Fruit fly (Drosophila melanogaster) whole organism, wandering third instar larva: Measurements from ENCODE around the gene elg1.

Experiments used
- CrebA ChIP-seq: fragments of 200-800 bp; sonication (Bioruptor generic); optimal IDR thresholded peaks from 2 replicates; lab custom pipeline; 2016; ENCODE audit warnings: missing biosample characterization, mild to moderate bottlenecking, missing genetic modification characterization, borderline replicate concordance
- Dfd ChIP-seq: fragments of >200 bp; optimal IDR thresholded peaks from 2 replicates; lab custom pipeline; 2017; ENCODE audit warnings: missing biosample characterization, missing genetic modification characterization
- Dif ChIP-seq: fragments of 200-275, 200-300 bp; sonication (Bioruptor generic); optimal IDR thresholded peaks from 2 replicates; lab custom pipeline; 2018; ENCODE audit warnings: missing biosample characterization, missing genetic modification characterization; ENCODE audit not compliant: partially characterized antibody
- GATAd ChIP-seq: sonication (Bioruptor generic); optimal IDR thresholded peaks from 2 replicates; lab custom pipeline; 2016; ENCODE audit warnings: missing biosample characterization, missing genetic modification characterization
- HLH106 ChIP-seq: fragments of 200-800 bp; optimal IDR thresholded peaks from 3 replicates; lab custom pipeline; 2019; ENCODE audit warnings: missing biosample characterization, mild to moderate bottlenecking, missing genetic modification characterization, moderate library complexity
- Hnf4 ChIP-seq: fragments of 200-800 bp; sonication (Bioruptor generic); optimal IDR thresholded peaks from 2 replicates; lab custom pipeline; 2016; ENCODE audit warnings: missing biosample characterization, mild to moderate bottlenecking, missing genetic modification characterization
- Jra ChIP-seq: sonication (Bioruptor generic); optimal IDR thresholded peaks from 2 replicates; lab custom pipeline; 2016; ENCODE audit warnings: missing biosample characterization, missing genetic modification characterization
- Mio ChIP-seq: sonication (Bioruptor generic); optimal IDR thresholded peaks from 2 replicates; lab custom pipeline; 2016; ENCODE audit warnings: missing biosample characterization, missing genetic modification characterization
- Myc ChIP-seq: fragments of >200 bp; optimal IDR thresholded peaks from 2 replicates; lab custom pipeline; 2017
- N ChIP-seq: fragments of >200 bp; optimal IDR thresholded peaks from 2 replicates; lab custom pipeline; 2018; ENCODE audit warnings: missing biosample characterization, missing external identifiers, missing genetic modification characterization
- OdsH ChIP-seq: fragments of 200-800 bp; sonication (Bioruptor generic); optimal IDR thresholded peaks from 2 replicates; lab custom pipeline; 2016; ENCODE audit warnings: missing biosample characterization, mild to moderate bottlenecking, missing genetic modification characterization
- Rel ChIP-seq, 2 experiments: fragments of 200-800 bp; sonication (Bioruptor generic) in 1 of 2; optimal IDR thresholded peaks; 2 replicates in 1 of 2; 3 replicates in 1 of 2; lab custom pipeline; 2016 to 2019; ENCODE audit warnings: mild to moderate bottlenecking in 2 of 2, missing biosample characterization in 2 of 2, missing genetic modification characterization in 2 of 2, moderate library complexity in 1 of 2
- Sp1 ChIP-seq: fragments of 200-800 bp; sonication (Bioruptor generic); optimal IDR thresholded peaks from 3 replicates; lab custom pipeline; 2019; ENCODE audit warnings: missing biosample characterization, mild to moderate bottlenecking, missing genetic modification characterization, moderate library complexity
- Vsx2 ChIP-seq: fragments of 200-300, 225-300 bp; sonication (Bioruptor generic); optimal IDR thresholded peaks from 2 replicates; lab custom pipeline; 2018; ENCODE audit warnings: missing biosample characterization, missing genetic modification characterization; ENCODE audit not compliant: partially characterized antibody
- br ChIP-seq: fragments of 200-800 bp; sonication (Bioruptor generic); optimal IDR thresholded peaks from 2 replicates; lab custom pipeline; 2016; ENCODE audit warnings: missing biosample characterization, missing genetic modification characterization
- brk ChIP-seq: fragments of 200-800 bp; sonication (Bioruptor generic); optimal IDR thresholded peaks from 2 replicates; lab custom pipeline; 2016; ENCODE audit warnings: missing biosample characterization, mild to moderate bottlenecking, missing genetic modification characterization
- dl ChIP-seq, 2 experiments: fragments of 175-275, 200-275 bp in 1 of 2; fragments of 200-275 bp in 1 of 2; sonication (Bioruptor generic); optimal IDR thresholded peaks; lab custom pipeline; 2018; ENCODE audit warnings: mild to moderate bottlenecking in 2 of 2, missing biosample characterization in 2 of 2, missing genetic modification characterization in 2 of 2, moderate library complexity in 2 of 2; ENCODE audit not compliant: partially characterized antibody in 2 of 2, insufficient read depth in 1 of 2
- dmrt93B ChIP-seq: fragments of 200-800 bp; sonication (Bioruptor generic); optimal IDR thresholded peaks from 2 replicates; lab custom pipeline; 2018; ENCODE audit warnings: missing biosample characterization, mild to moderate bottlenecking, missing genetic modification characterization
- dsf ChIP-seq: sonication (Bioruptor generic); optimal IDR thresholded peaks from 2 replicates; lab custom pipeline; 2016; ENCODE audit warnings: missing biosample characterization, missing genetic modification characterization, borderline replicate concordance
- ey ChIP-seq: fragments of 200-800 bp; sonication (Bioruptor generic); optimal IDR thresholded peaks from 2 replicates; lab custom pipeline; 2016; ENCODE audit warnings: missing biosample characterization, missing genetic modification characterization
- foxo ChIP-seq, 2 experiments: fragments of 200-800 bp; sonication (Bioruptor generic); optimal IDR thresholded peaks; 2 replicates in 1 of 2; 3 replicates in 1 of 2; lab custom pipeline; 2016 to 2017; ENCODE audit warnings: missing biosample characterization in 2 of 2, missing genetic modification characterization in 2 of 2
- fru ChIP-seq: fragments of 200-800 bp; sonication (Bioruptor generic); optimal IDR thresholded peaks from 3 replicates; lab custom pipeline; 2016; ENCODE audit warnings: missing biosample characterization, mild to moderate bottlenecking, missing genetic modification characterization
- h ChIP-seq: fragments of 200-800 bp; sonication (Bioruptor generic); optimal IDR thresholded peaks from 3 replicates; lab custom pipeline; 2016; ENCODE audit warnings: missing biosample characterization, mild to moderate bottlenecking, missing genetic modification characterization
- jim ChIP-seq: fragments of 175-275, 200-325 bp; sonication (Bioruptor generic); optimal IDR thresholded peaks from 2 replicates; lab custom pipeline; 2016; ENCODE audit warnings: missing biosample characterization, mild to moderate bottlenecking, missing genetic modification characterization
- lola ChIP-seq: fragments of >200 bp; optimal IDR thresholded peaks from 2 replicates; lab custom pipeline; 2017; ENCODE audit warnings: missing biosample characterization, missing genetic modification characterization
- psq ChIP-seq: fragments of 200-800 bp; sonication (Bioruptor generic); optimal IDR thresholded peaks from 3 replicates; lab custom pipeline; 2017; ENCODE audit warnings: missing biosample characterization, mild to moderate bottlenecking, missing genetic modification characterization, moderate library complexity
- rgr ChIP-seq: fragments of 200-800 bp; sonication (Bioruptor generic); optimal IDR thresholded peaks from 3 replicates; lab custom pipeline; 2016; ENCODE audit warnings: missing biosample characterization, mild to moderate bottlenecking, missing genetic modification characterization
- sv ChIP-seq: fragments of 200-800 bp; sonication (Bioruptor generic); optimal IDR thresholded peaks from 3 replicates; lab custom pipeline; 2016; ENCODE audit warnings: missing biosample characterization, missing genetic modification characterization
- tai ChIP-seq: sonication (Bioruptor generic); optimal IDR thresholded peaks from 2 replicates; lab custom pipeline; 2016; ENCODE audit warnings: missing biosample characterization, missing genetic modification characterization
- woc ChIP-seq: sonication (Bioruptor generic); optimal IDR thresholded peaks from 2 replicates; lab custom pipeline; 2016; ENCODE audit warnings: missing biosample characterization, mild to moderate bottlenecking, missing genetic modification characterization

elg1 gene

dm6 chr3L:16172809-16173276 lies 41.0 kb downstream of the elg1 start:
- peak; percentile 70 for TF ChIP-seq OdsH
- no peak for TF ChIP-seq N (GFP tag; lab: Kevin White, UChicago)
- TF ChIP-seq HLH106 = peak; percentile 48
- TF ChIP-seq h (GFP tag; lab: Kevin White, UChicago) = peak; percentile 53
- TF ChIP-seq Mio (GFP tag; lab: Kevin White, UChicago) = no peak
- peak; percentile 10 for TF ChIP-seq br (GFP tag; lab: Kevin White, UChicago)
- TF ChIP-seq Hnf4 (GFP tag; lab: Kevin White, UChicago) = peak; percentile 31
- peak; percentile 10 for TF ChIP-seq woc (GFP tag; lab: Kevin White, UChicago)
- peak; percentile 43 for TF ChIP-seq brk (GFP tag; lab: Kevin White, UChicago)
- peak; percentile 19 for TF ChIP-seq Rel (GFP tag; optimal IDR thresholded peaks at IDR 0.05; lab: Kevin White, UChicago)
- TF ChIP-seq Rel (tag; optimal IDR thresholded peaks at IDR 0.05; lab: Kevin White, UChicago) = no peak
- TF ChIP-seq Jra (GFP tag; lab: Kevin White, UChicago) = no peak
- no peak for TF ChIP-seq sv
- peak; percentile 77 for TF ChIP-seq rgr (GFP tag; lab: Kevin White, UChicago)
- no peak for TF ChIP-seq Vsx2 (GFP tag; lab: Kevin White, UChicago)
- peak; percentile 82 for TF ChIP-seq Sp1 (GFP tag; lab: Kevin White, UChicago)
- TF ChIP-seq GATAd = no peak
- peak in 1 of 2 experiments; percentile 73 for TF ChIP-seq foxo (GFP tag; optimal IDR thresholded peaks at IDR 0.05; lab: Kevin White, UChicago)
- TF ChIP-seq fru (GFP tag; lab: Kevin White, UChicago) = peak; percentile 63
- no peak for TF ChIP-seq lola
- peak; percentile 71 for TF ChIP-seq psq (GFP tag; lab: Kevin White, UChicago)
- peak; percentile 53 for TF ChIP-seq ey (GFP tag; lab: Kevin White, UChicago)
- peak; percentile 58 for TF ChIP-seq dmrt93B (GFP tag; lab: Kevin White, UChicago)

dm6 chr3L:16173818-16174601 lies 42.2 kb downstream of the elg1 start:
- peak in 1 of 2 experiments; percentile 23 for TF ChIP-seq dl (GFP tag; optimal IDR thresholded peaks at IDR 0.05; lab: Kevin White, UChicago; ENCODE audit: insufficient read depth in 1 of 2, partially characterized antibody in 2 of 2)
- TF ChIP-seq rgr (GFP tag; lab: Kevin White, UChicago) = peak; percentile 25
- TF ChIP-seq br (GFP tag; lab: Kevin White, UChicago) = no peak
- peak; percentile 39 for TF ChIP-seq brk (GFP tag; lab: Kevin White, UChicago)
- peak; percentile 53 for TF ChIP-seq Dif (GFP tag; lab: Kevin White, UChicago)
- peak; percentile 55 for TF ChIP-seq psq (GFP tag; lab: Kevin White, UChicago)
- TF ChIP-seq fru (GFP tag; lab: Kevin White, UChicago) = no peak
- no peak for TF ChIP-seq Dfd (GFP tag; lab: Kevin White, UChicago)
- TF ChIP-seq CrebA (GFP tag; lab: Kevin White, UChicago) = no peak
- peak; percentile 31 for TF ChIP-seq Sp1 (GFP tag; lab: Kevin White, UChicago)

- no peak for TF ChIP-seq jim
- no peak for TF ChIP-seq tai (GFP tag; lab: Kevin White, UChicago)
- TF ChIP-seq foxo (GFP tag; optimal IDR thresholded peaks at IDR 0.05; lab: Kevin White, UChicago) = peak in 1 of 2 experiments; percentile 22
- TF ChIP-seq HLH106 = peak; percentile 76
- TF ChIP-seq Sp1 (GFP tag; lab: Kevin White, UChicago) = peak; percentile 75
- peak; percentile 69 for TF ChIP-seq psq (GFP tag; lab: Kevin White, UChicago)
- TF ChIP-seq dsf (GFP tag; lab: Kevin White, UChicago) = no peak
- no peak for TF ChIP-seq Myc (lab: Kevin White, UChicago)
- TF ChIP-seq h (GFP tag; lab: Kevin White, UChicago) = peak; percentile 20
- peak; percentile 5 for TF ChIP-seq rgr (GFP tag; lab: Kevin White, UChicago)
- peak; percentile 28 for TF ChIP-seq dmrt93B (GFP tag; lab: Kevin White, UChicago)
These were observed 43.0 kb downstream of the elg1 start for dm6 chr3L:16174778-16175177.
